Fruit fly (Drosophila melanogaster) whole organism, embryonic: ENCODE results near the gene CG9628.

Source experiments
- C15 ChIP-seq: fragments of 200-800 bp; sonication (Bioruptor generic); IDR thresholded peaks from 3 replicates; pipeline ENCODE4 v1.3.6; 2022; ENCODE audit warnings: missing biosample characterization, missing genetic modification characterization
- CG10267 ChIP-seq: fragments of 200-800 bp; sonication (Bioruptor generic); optimal IDR thresholded peaks from 2 replicates; lab custom pipeline; 2018; ENCODE audit warnings: missing biosample characterization, mild to moderate bottlenecking, missing genetic modification characterization, moderate library complexity
- CG10654 ChIP-seq: fragments of 200-800 bp; sonication (Bioruptor generic); optimal IDR thresholded peaks from 2 replicates; lab custom pipeline; 2016; ENCODE audit warnings: missing biosample characterization, missing genetic modification characterization
- CG11504 ChIP-seq: fragments of 200-800 bp; sonication (Bioruptor generic); optimal IDR thresholded peaks from 3 replicates; lab custom pipeline; 2019; ENCODE audit warnings: missing biosample characterization, mild to moderate bottlenecking, missing genetic modification characterization, moderate library complexity
- CG12391 ChIP-seq: fragments of 200-800 bp; sonication (Bioruptor generic); optimal IDR thresholded peaks from 3 replicates; lab custom pipeline; 2018; ENCODE audit warnings: missing biosample characterization, mild to moderate bottlenecking, missing genetic modification characterization, moderate library complexity
- CG15514 ChIP-seq: fragments of 200-800 bp; sonication (Bioruptor generic); optimal IDR thresholded peaks from 3 replicates; lab custom pipeline; 2017; ENCODE audit warnings: missing biosample characterization, missing genetic modification characterization, mild to moderate bottlenecking, moderate library complexity, missing genetic modification reagents
- CG18619 ChIP-seq: fragments of 200-800 bp; sonication (Bioruptor generic); optimal IDR thresholded peaks from 3 replicates; lab custom pipeline; 2017; ENCODE audit warnings: missing biosample characterization, mild to moderate bottlenecking, missing genetic modification characterization
- CG2678 ChIP-seq: fragments of 200-800 bp; sonication (Bioruptor generic); optimal IDR thresholded peaks from 3 replicates; lab custom pipeline; 2019; ENCODE audit warnings: missing biosample characterization, mild to moderate bottlenecking, missing genetic modification characterization, moderate library complexity
- CG3163 ChIP-seq: fragments of 200-800 bp; sonication (Bioruptor generic); optimal IDR thresholded peaks from 3 replicates; lab custom pipeline; 2016; ENCODE audit warnings: missing biosample characterization, missing genetic modification characterization
- CG4424 ChIP-seq: fragments of 200-800 bp; sonication (Bioruptor generic); optimal IDR thresholded peaks from 3 replicates; lab custom pipeline; 2016; ENCODE audit warnings: missing biosample characterization, missing genetic modification characterization
- CG5180 ChIP-seq: fragments of 200-800 bp; sonication (Bioruptor generic); optimal IDR thresholded peaks from 3 replicates; lab custom pipeline; 2017; ENCODE audit warnings: missing biosample characterization, missing genetic modification characterization, mild to moderate bottlenecking, moderate library complexity, missing genetic modification reagents
- CG6272 ChIP-seq: fragments of 200-800 bp; sonication (Bioruptor generic); IDR thresholded peaks from 2 replicates; pipeline ENCODE4 v1.3.6; 2022; ENCODE audit warnings: missing biosample characterization, missing genetic modification characterization
- CG6813 ChIP-seq: fragments of 200-800 bp; sonication (Bioruptor generic); optimal IDR thresholded peaks from 2 replicates; lab custom pipeline; 2017; ENCODE audit warnings: missing biosample characterization, missing genetic modification characterization, mild to moderate bottlenecking, moderate library complexity, missing genetic modification reagents
- CG6854 ChIP-seq: fragments of 200-800 bp; sonication (Bioruptor generic); optimal IDR thresholded peaks from 3 replicates; lab custom pipeline; 2017; ENCODE audit warnings: missing biosample characterization, mild to moderate bottlenecking, missing genetic modification characterization
- Dad ChIP-seq: fragments of 200-800 bp; sonication (Bioruptor generic); optimal IDR thresholded peaks from 3 replicates; lab custom pipeline; 2016; ENCODE audit warnings: missing biosample characterization, missing genetic modification characterization
- Dek ChIP-seq: fragments of 200-800 bp; sonication (Bioruptor generic); optimal IDR thresholded peaks from 3 replicates; lab custom pipeline; 2019; ENCODE audit warnings: missing biosample characterization, mild to moderate bottlenecking, missing genetic modification characterization, moderate library complexity
- Dll ChIP-seq: fragments of 200-800 bp; sonication (Bioruptor generic); IDR thresholded peaks from 4 replicates; pipeline ENCODE4 v1.3.6; 2022; ENCODE audit warnings: missing biosample characterization, missing genetic modification characterization; ENCODE audit not compliant: partially characterized antibody
- Fer1 ChIP-seq: fragments of 200-800 bp; sonication (Bioruptor generic); optimal IDR thresholded peaks from 2 replicates; lab custom pipeline; 2017; ENCODE audit warnings: missing biosample characterization, mild to moderate bottlenecking, missing genetic modification characterization
- H15 ChIP-seq: fragments of 200-800 bp; sonication (Bioruptor generic); IDR thresholded peaks from 3 replicates; pipeline ENCODE4 v1.3.6; 2022; ENCODE audit warnings: missing biosample characterization, missing genetic modification characterization
- Hand ChIP-seq: fragments of 200-800 bp; sonication (Bioruptor generic); optimal IDR thresholded peaks from 2 replicates; lab custom pipeline; 2017; ENCODE audit warnings: mild to moderate bottlenecking, missing biosample characterization, missing genetic modification reagents, missing genetic modification characterization
- Hmx ChIP-seq: fragments of 200-800 bp; sonication (Bioruptor generic); optimal IDR thresholded peaks from 2 replicates; lab custom pipeline; 2016; ENCODE audit warnings: missing biosample characterization, missing genetic modification characterization
- Max ChIP-seq: fragments of 200-800 bp; sonication (Bioruptor generic); optimal IDR thresholded peaks from 2 replicates; lab custom pipeline; 2016; ENCODE audit warnings: missing biosample characterization, mild to moderate bottlenecking, missing genetic modification characterization
- NC2β ChIP-seq: fragments of 200-800 bp; sonication (Bioruptor generic); optimal IDR thresholded peaks from 2 replicates; lab custom pipeline; 2016; ENCODE audit warnings: missing biosample characterization, missing genetic modification characterization
- Pdp1 ChIP-seq, 2 experiments: fragments of 200-800 bp; sonication (Bioruptor generic); optimal IDR thresholded peaks; 3 replicates each; lab custom pipeline; 2016; ENCODE audit warnings: missing biosample characterization in 2 of 2, missing genetic modification characterization in 2 of 2, mild to moderate bottlenecking in 1 of 2, moderate library complexity in 1 of 2
- Trl ChIP-seq, 3 experiments: fragments of >200 bp in 2 of 3; fragments of 200-800 bp in 1 of 3; sonication (Bioruptor generic) in 1 of 3; optimal IDR thresholded peaks; 2 replicates in 1 of 3; 3 replicates in 2 of 3; lab custom pipeline; 2016 to 2017; ENCODE audit warnings: missing biosample characterization in 1 of 3, missing genetic modification characterization in 1 of 3
- ap ChIP-seq: fragments of 200-800 bp; sonication (Bioruptor generic); IDR thresholded peaks from 2 replicates; pipeline ENCODE4 v1.3.6; 2022; ENCODE audit warnings: missing biosample characterization, missing genetic modification characterization
- bigmax ChIP-seq: fragments of 200-800 bp; sonication (Bioruptor generic); optimal IDR thresholded peaks from 2 replicates; lab custom pipeline; 2018; ENCODE audit warnings: missing biosample characterization, mild to moderate bottlenecking, missing genetic modification characterization
- chinmo ChIP-seq: fragments of 200-800 bp; sonication (Bioruptor generic); IDR thresholded peaks from 4 replicates; pipeline ENCODE4 v1.3.6; 2022; ENCODE audit warnings: missing biosample characterization, missing genetic modification characterization; ENCODE audit not compliant: partially characterized antibody
- chn ChIP-seq: fragments of 200-800 bp; sonication (Bioruptor generic); optimal IDR thresholded peaks from 2 replicates; lab custom pipeline; 2016; ENCODE audit warnings: missing biosample characterization, missing genetic modification characterization
- corto ChIP-seq: fragments of 200-800 bp; sonication (Bioruptor generic); optimal IDR thresholded peaks from 2 replicates; lab custom pipeline; 2016; ENCODE audit warnings: missing biosample characterization, mild to moderate bottlenecking, missing genetic modification characterization, moderate library complexity
- croc ChIP-seq: fragments of 200-800 bp; sonication (Bioruptor generic); conservative IDR thresholded peaks from 3 replicates; pipeline ENCODE4 v1.3.6; 2022; ENCODE audit warnings: missing biosample characterization, missing genetic modification characterization
- cwo ChIP-seq: fragments of 200-800 bp; sonication (Bioruptor generic); optimal IDR thresholded peaks from 3 replicates; lab custom pipeline; 2017; ENCODE audit warnings: missing biosample characterization, missing genetic modification characterization, mild to moderate bottlenecking, moderate library complexity, missing genetic modification reagents
- dati ChIP-seq: fragments of 200-800 bp; sonication (Bioruptor generic); IDR thresholded peaks from 2 replicates; pipeline ENCODE4 v1.3.6; 2022; ENCODE audit warnings: missing biosample characterization, missing genetic modification characterization
- eyg ChIP-seq: fragments of 200-800 bp; sonication (Bioruptor generic); optimal IDR thresholded peaks from 3 replicates; lab custom pipeline; 2016; ENCODE audit warnings: missing biosample characterization, missing genetic modification characterization
- fd3F ChIP-seq: fragments of 200-800 bp; sonication (Bioruptor generic); optimal IDR thresholded peaks from 2 replicates; lab custom pipeline; 2018; ENCODE audit warnings: missing biosample characterization, mild to moderate bottlenecking, missing genetic modification characterization, moderate library complexity
- gsb ChIP-seq: fragments of 200-800 bp; sonication (Bioruptor generic); IDR thresholded peaks from 2 replicates; pipeline ENCODE4 v1.3.6; 2022; ENCODE audit warnings: missing biosample characterization, missing genetic modification characterization
- knrl ChIP-seq: fragments of 200-800 bp; sonication (Bioruptor generic); IDR thresholded peaks from 3 replicates; pipeline ENCODE4 v1.3.6; 2022; ENCODE audit warnings: missing biosample characterization, missing genetic modification characterization; ENCODE audit not compliant: partially characterized antibody
- org-1 ChIP-seq: fragments of 200-800 bp; sonication (Bioruptor generic); optimal IDR thresholded peaks from 2 replicates; lab custom pipeline; 2017; ENCODE audit warnings: missing biosample characterization, missing genetic modification characterization
- p53 ChIP-seq: fragments of 200-800 bp; sonication (Bioruptor generic); optimal IDR thresholded peaks from 2 replicates; lab custom pipeline; 2016; ENCODE audit warnings: missing biosample characterization, missing genetic modification characterization
- pan ChIP-seq, 4 experiments: fragments of >200 bp in 3 of 4; fragments of 200-800 bp in 1 of 4; sonication (Bioruptor generic) in 1 of 4; optimal IDR thresholded peaks in 3 of 4; IDR thresholded peaks in 1 of 4; 2 replicates each; pipeline versions ENCODE4 v1.3.6 to Lab custom; 2017 to 2022; ENCODE audit warnings: missing biosample characterization in 2 of 4, missing genetic modification characterization in 2 of 4, mixed read lengths in 1 of 4
- sens ChIP-seq: fragments of 200-800 bp; sonication (Bioruptor generic); peaks from one replicate; lab custom pipeline; 2016; ENCODE audit warnings: missing biosample characterization, missing genetic modification characterization
- sob ChIP-seq: fragments of 200-800 bp; sonication (Bioruptor generic); IDR thresholded peaks from 2 replicates; pipeline ENCODE4 v1.3.6; 2022; ENCODE audit warnings: missing biosample characterization, missing genetic modification characterization
- tgo ChIP-seq: fragments of 200-800 bp; sonication (Bioruptor generic); IDR thresholded peaks from 3 replicates; pipeline ENCODE4 v1.3.6; 2022; ENCODE audit warnings: missing biosample characterization, missing genetic modification characterization

CG9628 gene

dm6 chr3L:14622457-14622899 lies at the start of gene CG9628 (continued):
- TF ChIP-seq CG6272 (GFP tag; lab: Robert Waterston, UW) (no peak), Dad (GFP tag; lab: Kevin White, UChicago) (no peak), ap (GFP tag; lab: Robert Waterston, UW) (no peak), Dek (tag; lab: Kevin White, UChicago) (no peak), Hmx (GFP tag; lab: Kevin White, UChicago) (no peak), p53 (no peak), Max (GFP tag; lab: Kevin White, UChicago) (peak; percentile 37), CG2678 (tag; lab: Kevin White, UChicago) (peak; percentile 49), CG12391 (tag; lab: Kevin White, UChicago) (no peak), Dll (GFP tag; lab: Robert Waterston, UW) (no peak), tgo (GFP tag; lab: Robert Waterston, UW) (peak; percentile 50; the same call in 2 of the 3 replicates), pan (optimal IDR thresholded peaks at IDR 0.05; lab: Kevin White, UChicago) (no peak), pan (GFP tag; optimal IDR thresholded peaks at IDR 0.05 in 1 of 2, IDR thresholded peaks at IDR 0.05 in 1 of 2) (peak in 1 of 2 experiments; percentile 69), Pdp1 (GFP tag; optimal IDR thresholded peaks at IDR 0.05; lab: Kevin White, UChicago) (peak in 1 of 2 experiments; percentile 19), CG18619 (GFP tag; lab: Kevin White, UChicago) (no peak), C15 (no peak), Fer1 (GFP tag; lab: Kevin White, UChicago) (peak; percentile 51), CG5180 (GFP tag; lab: Kevin White, UChicago) (peak; percentile 12), CG4424 (GFP tag; lab: Kevin White, UChicago) (peak; percentile 30), Trl (optimal IDR thresholded peaks at IDR 0.05; lab: Kevin White, UChicago) (peak; percentile 33 to 40), Trl (GFP tag; optimal IDR thresholded peaks at IDR 0.05; lab: Kevin White, UChicago) (no peak), bigmax (GFP tag; lab: Kevin White, UChicago) (no peak), dati (GFP tag; lab: Robert Waterston, UW) (0 out of 2 replicates have a peak, but pooled peaks have one; percentile 5), knrl (GFP tag; lab: Robert Waterston, UW) (no peak), org-1 (no peak), chn (GFP tag; lab: Kevin White, UChicago) (no peak), cwo (GFP tag; lab: Kevin White, UChicago) (no peak), eyg (GFP tag; lab: Kevin White, UChicago) (peak; percentile 14), gsb (no peak), fd3F (GFP tag; lab: Kevin White, UChicago) (no peak), CG3163 (peak; percentile 94), chinmo (GFP tag; lab: Robert Waterston, UW) (peak; percentile 80; the same call in 2 of the 4 replicates), CG11504 (tag; lab: Kevin White, UChicago) (peak; percentile 49), CG10654 (peak; percentile 7), CG6854 (GFP tag; lab: Kevin White, UChicago) (no peak), CG6813 (GFP tag; lab: Kevin White, UChicago) (peak; percentile 28), croc (no peak), CG15514 (GFP tag; lab: Kevin White, UChicago) (peak; percentile 43), H15 (no peak), NC2β (no peak), CG10267 (tag; lab: Kevin White, UChicago) (peak; percentile 23), Hand (GFP tag; lab: Kevin White, UChicago) (no peak), sob (peak; percentile 24; the same call in 1 of the 2 replicates), corto (no peak), sens (no peak)
- TF ChIP-seq, all 482 proteins: peak for 100
